Fruit fly (Drosophila melanogaster) whole organism, embryonic: Measurements from ENCODE around the gene Cad88C.

ENCODE experiments used
- CG10147 ChIP-seq: fragments of 200-800 bp; sonication (Bioruptor generic); optimal IDR thresholded peaks from 2 replicates; lab custom pipeline; 2019; ENCODE audit warnings: missing biosample characterization, mild to moderate bottlenecking, missing genetic modification characterization, moderate library complexity
- CG11247 ChIP-seq: fragments of 200-800 bp; sonication (Bioruptor generic); IDR thresholded peaks from 2 replicates; pipeline ENCODE4 v1.3.6; 2022; ENCODE audit warnings: missing biosample characterization, missing genetic modification characterization
- CG11695 ChIP-seq: fragments of 200-800 bp; sonication (Bioruptor generic); IDR thresholded peaks from 3 replicates; pipeline ENCODE4 v1.3.6; 2022; ENCODE audit warnings: missing biosample characterization, missing genetic modification characterization
- CG12942 ChIP-seq: fragments of 200-800 bp; sonication (Bioruptor generic); optimal IDR thresholded peaks from 3 replicates; lab custom pipeline; 2016; ENCODE audit warnings: missing biosample characterization, missing genetic modification characterization
- CG14014 ChIP-seq: fragments of 200-800 bp; sonication (Bioruptor generic); IDR thresholded peaks from 2 replicates; pipeline ENCODE4 v1.3.6; 2022; ENCODE audit warnings: missing biosample characterization, missing genetic modification characterization
- CG1603 ChIP-seq: fragments of 200-800 bp; sonication (Bioruptor generic); optimal IDR thresholded peaks from 2 replicates; lab custom pipeline; 2019; ENCODE audit warnings: missing biosample characterization, mild to moderate bottlenecking, missing genetic modification characterization, moderate library complexity
- CG16863 ChIP-seq: fragments of 200-800 bp; sonication (Bioruptor generic); optimal IDR thresholded peaks from 3 replicates; lab custom pipeline; 2016; ENCODE audit warnings: missing biosample characterization, missing genetic modification characterization
- CG17186 ChIP-seq: fragments of 200-800 bp; sonication (Bioruptor generic); optimal IDR thresholded peaks from 3 replicates; lab custom pipeline; 2017; ENCODE audit warnings: missing biosample characterization, missing genetic modification reagents, missing genetic modification characterization
- CG17568 ChIP-seq: fragments of 200-800 bp; sonication (Bioruptor generic); optimal IDR thresholded peaks from 2 replicates; lab custom pipeline; 2018; ENCODE audit warnings: missing biosample characterization, mild to moderate bottlenecking, missing genetic modification characterization, moderate library complexity
- CG18011 ChIP-seq: fragments of 200-800 bp; sonication (Bioruptor generic); optimal IDR thresholded peaks from 2 replicates; lab custom pipeline; 2017; ENCODE audit warnings: missing biosample characterization, missing genetic modification characterization, mild to moderate bottlenecking, moderate library complexity, missing genotype
- CG2129 ChIP-seq: fragments of 200-800 bp; sonication (Bioruptor generic); IDR thresholded peaks from 2 replicates; pipeline ENCODE4 v1.3.6; 2022; ENCODE audit warnings: missing biosample characterization, missing genetic modification characterization; ENCODE audit not compliant: partially characterized antibody
- CG31224 ChIP-seq: fragments of 200-800 bp; sonication (Bioruptor generic); IDR thresholded peaks from 2 replicates; pipeline ENCODE4 v1.3.6; 2022; ENCODE audit warnings: missing biosample characterization, missing genetic modification characterization
- CG31441 ChIP-seq: fragments of 200-800 bp; sonication (Bioruptor generic); IDR thresholded peaks from 2 replicates; pipeline ENCODE4 v1.3.6; 2022; ENCODE audit warnings: missing biosample characterization, missing genetic modification characterization
- CG32772 ChIP-seq: fragments of 200-800 bp; sonication (Bioruptor generic); IDR thresholded peaks from 2 replicates; pipeline ENCODE4 v1.3.6; 2022; ENCODE audit warnings: missing biosample characterization, missing genetic modification characterization
- CG4820 ChIP-seq: fragments of 200-800 bp; sonication (Bioruptor generic); optimal IDR thresholded peaks from 3 replicates; lab custom pipeline; 2016; ENCODE audit warnings: missing biosample characterization, missing genetic modification characterization
- CG6791 ChIP-seq: fragments of 200-800 bp; sonication (Bioruptor generic); IDR thresholded peaks from 3 replicates; pipeline ENCODE4 v1.3.6; 2022; ENCODE audit warnings: missing biosample characterization, missing genetic modification characterization; ENCODE audit not compliant: partially characterized antibody
- CG8924 ChIP-seq: fragments of 200-800 bp; optimal IDR thresholded peaks from 3 replicates; lab custom pipeline; 2019; ENCODE audit warnings: missing biosample characterization, mild to moderate bottlenecking, missing genetic modification characterization, moderate library complexity
- CG9437 ChIP-seq: fragments of 200-800 bp; sonication (Bioruptor generic); optimal IDR thresholded peaks from 2 replicates; lab custom pipeline; 2018; ENCODE audit warnings: missing biosample characterization, mild to moderate bottlenecking, missing genetic modification characterization
- CG9797 ChIP-seq: fragments of 200-800 bp; sonication (Bioruptor generic); optimal IDR thresholded peaks from 3 replicates; lab custom pipeline; 2018; ENCODE audit warnings: missing biosample characterization, mild to moderate bottlenecking, missing genetic modification characterization
- Hr51 ChIP-seq, 2 experiments: fragments of 200-800 bp; sonication (Bioruptor generic); optimal IDR thresholded peaks; 2 replicates in 1 of 2; 3 replicates in 1 of 2; lab custom pipeline; 2016 to 2018; ENCODE audit warnings: missing biosample characterization in 2 of 2, missing genetic modification characterization in 2 of 2, mild to moderate bottlenecking in 1 of 2, moderate library complexity in 1 of 2
- Max ChIP-seq: fragments of 200-800 bp; sonication (Bioruptor generic); optimal IDR thresholded peaks from 2 replicates; lab custom pipeline; 2016; ENCODE audit warnings: missing biosample characterization, mild to moderate bottlenecking, missing genetic modification characterization
- Nf-YA ChIP-seq: fragments of 200-800 bp; sonication (Bioruptor generic); IDR thresholded peaks from 2 replicates; pipeline ENCODE4 v1.3.6; 2022; ENCODE audit warnings: missing biosample characterization, missing genetic modification characterization
- Sry-δ ChIP-seq: fragments of 200-800 bp; sonication (Bioruptor generic); optimal IDR thresholded peaks from 2 replicates; lab custom pipeline; 2016; ENCODE audit warnings: missing biosample characterization, missing genetic modification characterization
- Xrp1 ChIP-seq: fragments of 200-800 bp; sonication (Bioruptor generic); IDR thresholded peaks from 2 replicates; pipeline ENCODE4 v1.3.6; 2022; ENCODE audit warnings: missing biosample characterization, missing genetic modification characterization
- bab2 ChIP-seq: fragments of 200-800 bp; sonication (Bioruptor generic); optimal IDR thresholded peaks from 2 replicates; lab custom pipeline; 2016; ENCODE audit warnings: missing biosample characterization, missing genetic modification characterization
- bbx ChIP-seq: fragments of 200-800 bp; sonication (Bioruptor generic); IDR thresholded peaks from 2 replicates; pipeline ENCODE4 v1.3.6; 2022; ENCODE audit warnings: missing biosample characterization, missing genetic modification characterization; ENCODE audit not compliant: partially characterized antibody
- cad ChIP-seq: fragments of >200 bp; optimal IDR thresholded peaks from 2 replicates; lab custom pipeline; 2017; ENCODE audit warnings: missing biosample characterization, missing genetic modification characterization
- chinmo ChIP-seq: fragments of 200-800 bp; sonication (Bioruptor generic); IDR thresholded peaks from 4 replicates; pipeline ENCODE4 v1.3.6; 2022; ENCODE audit warnings: missing biosample characterization, missing genetic modification characterization; ENCODE audit not compliant: partially characterized antibody
- ci ChIP-seq: fragments of 200-800 bp; sonication (Bioruptor generic); IDR thresholded peaks from 3 replicates; pipeline ENCODE4 v1.3.6; 2022; ENCODE audit warnings: missing biosample characterization, missing genetic modification characterization
- dm ChIP-seq: fragments of 200-800 bp; sonication (Bioruptor generic); optimal IDR thresholded peaks from 3 replicates; lab custom pipeline; 2016; ENCODE audit warnings: missing biosample characterization, missing genetic modification characterization
- eve ChIP-seq, 2 experiments: fragments of >200 bp; optimal IDR thresholded peaks; 2 replicates each; lab custom pipeline; 2017; ENCODE audit warnings: missing biosample characterization in 2 of 2, missing genetic modification characterization in 2 of 2
- exex ChIP-seq: fragments of 200-800 bp; sonication (Bioruptor generic); optimal IDR thresholded peaks from 4 replicates; lab custom pipeline; 2018; ENCODE audit warnings: missing biosample characterization, mild to moderate bottlenecking, missing genetic modification characterization, moderate library complexity
- fd64A ChIP-seq: fragments of 200-800 bp; sonication (Bioruptor generic); optimal IDR thresholded peaks from 3 replicates; lab custom pipeline; 2018; ENCODE audit warnings: missing biosample characterization, mild to moderate bottlenecking, missing genetic modification characterization
- fu2 ChIP-seq: fragments of 200-800 bp; sonication (Bioruptor generic); optimal IDR thresholded peaks from 2 replicates; lab custom pipeline; 2016; ENCODE audit warnings: missing biosample characterization, missing genetic modification characterization
- gce ChIP-seq: fragments of 200-800 bp; sonication (Bioruptor generic); IDR thresholded peaks from 3 replicates; pipeline ENCODE4 v1.3.6; 2022; ENCODE audit warnings: missing biosample characterization, missing genetic modification characterization
- grau ChIP-seq: fragments of 200-800 bp; optimal IDR thresholded peaks from 3 replicates; lab custom pipeline; 2019; ENCODE audit warnings: missing biosample characterization, mild to moderate bottlenecking, missing genetic modification characterization, moderate library complexity
- gsb-n ChIP-seq: fragments of 200-800 bp; sonication (Bioruptor generic); optimal IDR thresholded peaks from 3 replicates; lab custom pipeline; 2018; ENCODE audit warnings: missing biosample characterization, mild to moderate bottlenecking, missing genetic modification characterization
- ham ChIP-seq: fragments of 200-800 bp; sonication (Bioruptor generic); IDR thresholded peaks from 2 replicates; pipeline ENCODE4 v1.3.6; 2022; ENCODE audit warnings: missing biosample characterization, missing genetic modification characterization
- hth ChIP-seq: fragments of >200 bp; optimal IDR thresholded peaks from 2 replicates; lab custom pipeline; 2017; ENCODE audit warnings: inconsistent platforms
- jing ChIP-seq: fragments of 200-800 bp; sonication (Bioruptor generic); optimal IDR thresholded peaks from 2 replicates; lab custom pipeline; 2018; ENCODE audit warnings: missing biosample characterization, mild to moderate bottlenecking, missing genetic modification characterization
- luna ChIP-seq: fragments of 200-800 bp; sonication (Bioruptor generic); optimal IDR thresholded peaks from 2 replicates; lab custom pipeline; 2016; ENCODE audit warnings: missing biosample characterization, missing genetic modification characterization
- phol ChIP-seq: fragments of 200-800 bp; sonication (Bioruptor generic); optimal IDR thresholded peaks from 3 replicates; lab custom pipeline; 2018; ENCODE audit warnings: missing biosample characterization, mild to moderate bottlenecking, missing genetic modification characterization, moderate library complexity
- sisA ChIP-seq: fragments of 200-800 bp; sonication (Bioruptor generic); IDR thresholded peaks from 2 replicates; pipeline ENCODE4 v1.3.6; 2022; ENCODE audit warnings: missing biosample characterization, missing genetic modification characterization
- so ChIP-seq: fragments of 200-800 bp; sonication (Bioruptor generic); IDR thresholded peaks from 3 replicates; pipeline ENCODE4 v1.3.6; 2022; ENCODE audit warnings: missing biosample characterization, missing genetic modification characterization
- unc-4 ChIP-seq: fragments of 200-800 bp; sonication (Bioruptor generic); IDR thresholded peaks from 2 replicates; pipeline ENCODE4 v1.3.6; 2022; ENCODE audit warnings: missing biosample characterization, missing genetic modification characterization; ENCODE audit not compliant: partially characterized antibody
- unpg ChIP-seq: fragments of 200-800 bp; sonication (Bioruptor generic); optimal IDR thresholded peaks from 3 replicates; lab custom pipeline; 2018; ENCODE audit warnings: missing biosample characterization, mild to moderate bottlenecking, missing genetic modification characterization, moderate library complexity
- wek ChIP-seq: fragments of 200-800 bp; sonication (Bioruptor generic); optimal IDR thresholded peaks from 3 replicates; lab custom pipeline; 2018; ENCODE audit warnings: missing biosample characterization, mild to moderate bottlenecking, missing genetic modification characterization, moderate library complexity
- wor ChIP-seq: fragments of 200-800 bp; sonication (Bioruptor generic); IDR thresholded peaks from 2 replicates; pipeline ENCODE4 v1.3.6; 2022; ENCODE audit warnings: missing biosample characterization, missing genetic modification characterization
- z ChIP-seq: fragments of 200-800 bp; sonication (Bioruptor generic); IDR thresholded peaks from 3 replicates; pipeline ENCODE4 v1.3.6; 2022; ENCODE audit warnings: missing biosample characterization, missing genetic modification characterization

The Cad88C gene

dm6 chr3R:14656760-14657604 lies 26.7 kb downstream of the Cad88C start, which contains the start of gene CG3505 (continued):
- TF ChIP-seq CG10147 (GFP tag; lab: Kevin White, UChicago) (peak; percentile 24), CG12942 (peak; percentile 21), gsb-n (no peak), CG18011 (peak; percentile 6), cad (GFP tag; lab: Kevin White, UChicago) (no peak), CG16863 (GFP tag; lab: Kevin White, UChicago) (peak; percentile 28), unc-4 (0 out of 2 replicates have a peak, but pooled peaks have one; percentile 33), CG9797 (peak; percentile 96), unpg (GFP tag; lab: Kevin White, UChicago) (peak; percentile 38), CG14014 (GFP tag; lab: Robert Waterston, UW) (peak; percentile 27; the same call in 1 of the 2 replicates), fd64A (no peak), ham (GFP tag; lab: Robert Waterston, UW) (no peak), wor (GFP tag; lab: Robert Waterston, UW) (no peak), chinmo (GFP tag; lab: Robert Waterston, UW) (0 out of 4 replicates have a peak, but pooled peaks have one; percentile 48), dm (GFP tag; lab: Kevin White, UChicago) (no peak), ci (GFP tag; lab: Robert Waterston, UW) (no peak), phol (tag; lab: Kevin White, UChicago) (peak; percentile 45), z (GFP tag; lab: Robert Waterston, UW) (no peak), CG6791 (GFP tag; lab: Robert Waterston, UW) (0 out of 3 replicates have a peak, but pooled peaks have one; percentile 38), gce (GFP tag; lab: Robert Waterston, UW) (no peak), Max (GFP tag; lab: Kevin White, UChicago) (no peak), Nf-YA (GFP tag; lab: Robert Waterston, UW) (no peak), CG1603 (tag; lab: Kevin White, UChicago) (peak; percentile 60), CG11247 (GFP tag; lab: Robert Waterston, UW) (no peak), sisA (no peak), fu2 (no peak), CG31441 (GFP tag; lab: Robert Waterston, UW) (no peak), bbx (GFP tag; lab: Robert Waterston, UW) (peak; percentile 50; the same call in 1 of the 2 replicates), so (GFP tag; lab: Robert Waterston, UW) (no peak), wek (GFP tag; lab: Kevin White, UChicago) (peak; percentile 26), CG4820 (GFP tag; lab: Kevin White, UChicago) (peak; percentile 9), hth (lab: Kevin White, UChicago) (no peak), CG17186 (GFP tag; lab: Kevin White, UChicago) (peak; percentile 20), CG11695 (GFP tag; lab: Robert Waterston, UW) (peak; percentile 22; the same call in 1 of the 3 replicates), CG8924 (tag; lab: Kevin White, UChicago) (peak; percentile 20), CG32772 (GFP tag; lab: Robert Waterston, UW) (no peak), CG17568 (GFP tag; lab: Kevin White, UChicago) (no peak), Hr51 (GFP tag; optimal IDR thresholded peaks at IDR 0.05; lab: Kevin White, UChicago) (no peak), Xrp1 (GFP tag; lab: Robert Waterston, UW) (peak; percentile 26; the same call in 1 of the 2 replicates), grau (tag; lab: Kevin White, UChicago) (peak; percentile 50), exex (tag; lab: Kevin White, UChicago) (no peak), CG2129 (GFP tag; lab: Robert Waterston, UW) (0 out of 2 replicates have a peak, but pooled peaks have one; percentile 21), eve (GFP tag; optimal IDR thresholded peaks at IDR 0.05; lab: Kevin White, UChicago) (no peak), jing (GFP tag; lab: Kevin White, UChicago) (no peak), Sry-δ (GFP tag; lab: Kevin White, UChicago) (peak; percentile 67), CG31224 (no peak), CG9437 (GFP tag; lab: Kevin White, UChicago) (no peak), luna (GFP tag; lab: Kevin White, UChicago) (no peak), bab2 (GFP tag; lab: Kevin White, UChicago) (peak; percentile 42)
